Worm (Caenorhabditis elegans) whole organism, L4/young adult: ENCODE data around the gene srh-275.

ENCODE experiments used
- W03F9.2 ChIP-seq: fragments of 150-350 bp; optimal IDR thresholded peaks from 2 replicates; lab custom pipeline; 2014; ENCODE audit warnings: missing biosample characterization, missing genetic modification characterization
- dao-5 ChIP-seq: sonication (generic microtip); optimal IDR thresholded peaks from 2 replicates; lab custom pipeline; 2016; ENCODE audit warnings: missing genotype, missing genetic modification characterization, moderate library complexity, missing compliant biosample characterization
- him-1 ChIP-seq: sonication (generic microtip); optimal IDR thresholded peaks from 2 replicates; lab custom pipeline; 2016; ENCODE audit warnings: missing genotype, missing genetic modification reagents, missing genetic modification characterization, missing compliant biosample characterization

The srh-275 gene

DNA sequence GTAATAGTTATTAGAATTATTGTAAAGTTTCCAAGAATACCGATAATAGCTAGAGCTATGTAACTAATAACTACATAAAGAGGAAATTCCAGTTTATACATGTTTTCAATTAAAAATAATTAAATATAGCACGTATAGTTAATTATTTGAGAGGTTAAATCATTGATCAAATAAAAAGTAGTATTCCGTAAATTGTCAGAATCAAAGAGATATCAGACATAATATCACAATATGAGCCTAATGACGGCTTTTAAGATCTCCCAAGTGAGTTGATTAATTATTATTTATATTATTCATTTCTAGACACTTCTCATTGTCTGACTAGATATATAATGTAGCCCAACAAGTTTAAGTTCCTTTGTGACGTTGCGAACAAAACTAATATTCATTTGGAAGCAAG is 26.6 kb downstream of the srh-275 start, which contains the start of gene srsx-24:
srsx-24 (minus strand) TSS at position 101 of the 400 bp plus-strand sequence.
- no peak for TF ChIP-seq dao-5 (tag; lab: Kevin White, UChicago)
- no peak for TF ChIP-seq him-1
- TF ChIP-seq W03F9.2 = no peak

DNA sequence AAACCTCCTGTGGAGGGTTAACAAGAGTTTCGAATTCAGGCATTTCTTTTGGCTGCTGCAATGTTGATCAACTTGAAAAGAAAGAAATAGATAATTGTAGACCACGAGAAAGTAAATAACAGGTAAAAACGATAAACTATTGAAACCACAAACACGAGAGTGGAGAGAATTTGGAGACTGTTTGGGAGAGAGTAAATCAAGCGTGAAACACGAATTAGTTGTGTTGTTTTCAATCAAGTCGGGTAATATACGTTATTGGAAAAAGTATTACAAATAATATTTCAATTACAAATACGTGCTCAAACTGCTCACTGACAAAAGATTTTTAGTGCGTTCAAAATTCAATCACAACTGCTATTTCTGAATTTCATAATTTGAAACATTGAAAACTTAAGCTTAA is 28.2 kb downstream of the srh-275 start, which contains the start of gene C03G6.17:
C03G6.17 (minus strand) TSS at position 101 of the 400 bp plus-strand sequence.
- TF ChIP-seq dao-5 (tag; lab: Kevin White, UChicago) (no peak), W03F9.2 (no peak), him-1 (no peak)

DNA sequence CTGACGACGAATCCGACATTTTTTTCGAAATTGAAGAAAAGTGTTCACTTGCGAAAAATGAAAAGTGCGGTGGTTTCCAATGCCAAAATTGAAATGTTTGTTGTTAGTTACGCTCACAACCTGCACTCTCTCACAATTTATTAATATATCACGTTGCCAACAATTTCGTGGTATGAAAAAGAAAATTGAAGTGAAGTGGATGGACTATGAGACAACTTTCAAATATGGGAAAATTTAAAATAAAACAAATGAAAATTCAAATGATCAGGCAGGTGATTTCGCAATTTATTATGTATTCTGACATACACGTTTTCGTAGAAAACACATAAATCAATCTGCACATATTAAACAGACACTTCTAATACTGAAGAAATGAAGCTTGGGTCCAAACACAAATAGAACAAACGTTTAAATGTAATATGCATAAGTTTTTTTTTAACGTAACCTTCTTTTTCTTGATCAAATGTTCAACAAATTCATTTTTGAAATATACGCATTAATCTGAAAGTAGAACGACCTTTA is 33.3 kb downstream of the srh-275 start, which contains the start of gene srp-6:
srp-6 (minus strand) TSS at position 51 of the 522 bp plus-strand sequence.
- TF ChIP-seq W03F9.2 = no peak
- no peak for TF ChIP-seq him-1
- no peak for TF ChIP-seq dao-5 (tag; lab: Kevin White, UChicago)

DNA sequence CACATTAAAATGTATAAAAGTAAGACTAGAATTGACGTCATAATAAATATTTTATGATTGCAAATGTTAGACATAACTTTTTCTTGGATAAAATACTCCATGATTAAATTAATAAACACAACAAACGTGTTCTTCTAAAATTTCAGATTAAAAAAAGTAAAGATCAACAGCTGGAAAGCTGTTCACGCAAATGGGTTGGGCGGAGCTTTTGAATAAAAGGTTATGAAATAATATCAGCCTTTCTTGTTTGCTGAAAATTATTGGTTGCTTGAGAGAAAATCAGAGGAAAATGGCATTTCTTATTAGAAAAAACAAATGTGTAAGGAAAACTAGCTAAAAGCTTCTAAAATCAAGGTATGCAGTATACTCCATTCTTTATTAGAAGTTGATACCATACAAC is 35.0 kb downstream of the srh-275 start, which contains the start of gene C02H6.3:
C02H6.3 (minus strand) TSS at position 101 of the 400 bp plus-strand sequence.
- no peak for TF ChIP-seq W03F9.2
- TF ChIP-seq him-1 = no peak
- TF ChIP-seq dao-5 (tag; lab: Kevin White, UChicago) = no peak

DNA sequence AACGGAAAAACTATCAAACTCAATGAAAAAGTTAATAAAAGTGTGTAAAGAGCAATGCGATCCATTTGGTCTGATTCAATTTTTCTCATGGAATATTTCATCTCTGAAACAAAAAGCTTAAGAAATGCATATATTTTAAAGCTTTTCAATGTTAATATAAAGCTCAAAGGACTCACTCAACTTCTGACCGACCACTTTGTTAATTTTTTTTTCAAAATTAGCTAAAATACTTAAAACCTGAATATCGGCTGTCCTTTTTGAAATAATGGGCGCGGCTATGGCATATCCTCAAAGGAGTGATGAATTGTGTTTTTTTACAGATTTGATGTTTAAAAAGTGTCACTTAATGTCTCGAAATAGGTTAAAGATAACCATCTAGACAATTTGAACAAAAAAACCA is 37.0 kb downstream of the srh-275 start, which contains the start of gene C02H6.1:
C02H6.1 (minus strand) TSS at position 101 of the 400 bp plus-strand sequence.
- TF ChIP-seq W03F9.2 (no peak), dao-5 (tag; lab: Kevin White, UChicago) (no peak), him-1 (no peak)

DNA sequence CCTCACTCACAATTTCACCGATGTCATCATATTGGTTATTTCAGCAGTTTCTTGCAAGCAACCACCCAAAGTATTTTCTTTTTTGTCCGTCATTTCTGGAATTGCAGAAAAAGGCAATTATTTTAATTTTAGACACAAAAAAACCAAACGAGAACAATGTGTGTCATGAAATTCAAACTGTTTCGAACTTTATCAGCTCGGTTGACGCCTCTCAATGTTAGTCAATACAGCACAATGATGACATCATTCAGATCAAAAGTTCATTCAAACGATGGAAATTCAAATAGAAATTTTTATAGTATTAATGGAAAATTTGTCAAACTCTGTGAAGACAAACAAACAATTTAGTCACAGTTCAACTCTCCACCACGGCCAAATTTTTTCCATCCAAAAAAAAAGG is 39.1 kb downstream of the srh-275 start, which contains the start of gene fbxa-105:
fbxa-105 (minus strand) TSS at position 97 of the 400 bp plus-strand sequence.
- TF ChIP-seq him-1 (no peak), W03F9.2 (no peak), dao-5 (tag; lab: Kevin White, UChicago) (no peak)

DNA sequence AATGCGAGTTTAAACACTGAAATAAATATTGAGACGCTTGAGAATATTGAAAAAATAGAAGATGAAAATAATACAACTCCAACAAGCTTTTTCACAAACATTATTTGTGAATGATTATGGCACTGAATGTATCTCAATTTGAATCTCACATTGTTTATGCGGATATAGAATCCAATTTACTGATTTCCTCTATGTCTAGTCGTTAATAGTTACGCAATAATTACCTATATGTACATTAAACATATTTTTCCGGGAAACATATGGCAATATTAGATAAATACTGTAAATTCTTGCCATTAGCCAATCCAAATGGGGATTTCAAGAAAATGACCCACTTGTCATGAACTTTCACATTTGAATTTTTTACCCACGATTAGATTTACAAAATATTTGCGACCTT is 42.6 kb downstream of the srh-275 start, which contains the start of gene srx-9:
srx-9 (minus strand) TSS at position 101 of the 400 bp plus-strand sequence.
- TF ChIP-seq him-1 (no peak), W03F9.2 (no peak), dao-5 (tag; lab: Kevin White, UChicago) (no peak)

DNA sequence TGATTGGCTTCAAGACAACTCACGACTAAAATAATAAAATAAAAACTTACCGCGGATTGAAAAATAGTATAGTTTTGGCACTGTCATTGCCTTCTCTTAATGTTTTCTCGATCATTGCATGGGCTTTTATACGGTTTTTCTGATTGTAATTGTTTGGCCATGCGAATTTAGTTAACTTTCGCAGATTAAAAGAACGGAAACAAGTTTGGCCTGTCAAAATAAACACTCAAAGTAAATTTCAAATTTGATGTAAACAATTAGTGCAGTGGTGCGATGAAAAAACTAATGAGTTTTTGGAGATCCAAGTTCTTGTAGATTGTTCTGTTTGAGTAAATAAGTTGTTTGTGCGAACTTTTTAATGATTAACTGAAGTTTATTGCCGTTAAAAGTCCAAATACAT is 46.4 kb downstream of the srh-275 start, which contains the start of gene gst-41:
gst-41 (minus strand) TSS at position 101 of the 400 bp plus-strand sequence.
- TF ChIP-seq dao-5 (tag; lab: Kevin White, UChicago) = no peak
- TF ChIP-seq him-1 = no peak
- no peak for TF ChIP-seq W03F9.2

DNA sequence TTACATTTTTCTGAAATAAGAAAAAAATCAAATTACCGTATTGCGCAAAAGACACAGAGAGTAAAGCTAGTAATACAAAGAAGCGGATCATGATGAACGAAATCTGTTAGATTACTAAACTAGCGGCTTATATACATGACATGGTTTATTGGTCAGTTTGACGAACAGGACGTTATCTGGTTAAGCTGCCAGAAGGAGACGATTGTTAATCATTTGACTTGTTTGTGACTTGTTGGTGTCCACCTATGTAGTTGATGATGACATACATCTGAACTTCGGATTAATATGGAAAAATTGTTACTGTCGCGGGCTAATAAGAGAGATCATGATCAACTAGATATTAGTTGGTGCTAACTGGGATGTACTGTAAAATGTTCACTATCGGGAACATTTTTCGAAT is 47.3 kb downstream of the srh-275 start, which contains the start of gene cnc-9:
cnc-9 (minus strand) TSS at position 101 of the 400 bp plus-strand sequence.
- TF ChIP-seq him-1 = no peak
- TF ChIP-seq dao-5 (tag; lab: Kevin White, UChicago) = no peak
- no peak for TF ChIP-seq W03F9.2

DNA sequence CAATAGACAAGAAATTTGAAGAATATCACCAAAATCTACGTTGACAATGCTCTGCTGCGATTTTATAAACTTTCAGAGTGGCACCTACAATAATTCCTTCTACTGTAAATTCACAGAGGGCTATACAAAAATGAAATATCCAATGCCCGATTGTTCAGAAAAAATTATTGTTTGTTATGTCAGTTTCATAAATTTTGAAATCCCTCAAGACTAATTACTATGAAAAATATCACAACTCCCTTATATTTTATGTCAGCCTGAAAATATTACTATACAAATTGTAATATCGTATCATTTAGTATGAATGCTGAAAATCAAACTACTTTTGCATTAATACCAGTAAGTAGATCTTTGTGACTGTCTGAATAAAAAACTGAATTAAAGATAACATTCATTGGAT is 47.8 kb downstream of the srh-275 start, which contains the start of gene srx-60:
srx-60 (plus strand) TSS at position 301 of the 400 bp plus-strand sequence.
- TF ChIP-seq W03F9.2 (no peak), dao-5 (tag; lab: Kevin White, UChicago) (no peak), him-1 (no peak)

DNA sequence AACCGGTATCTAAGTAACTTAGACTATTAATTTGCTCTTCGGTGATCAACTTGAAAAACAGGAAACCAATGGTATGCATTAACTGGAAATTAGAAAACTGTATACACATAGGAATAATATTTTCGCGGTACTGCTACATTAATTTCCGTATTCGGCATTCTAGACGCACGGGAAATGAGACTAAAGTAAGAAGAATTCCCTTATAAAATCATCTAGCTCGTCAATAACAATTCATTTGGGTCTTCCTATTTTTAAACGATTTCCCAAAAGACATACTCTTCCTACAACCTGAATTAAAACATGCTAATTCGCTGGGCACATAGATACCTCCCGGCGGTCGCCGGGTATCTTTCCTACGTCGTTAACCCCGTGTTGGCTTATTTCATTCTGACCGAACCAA is 49.6 kb downstream of the srh-275 start, which contains the start of gene srj-13:
srj-13 (plus strand) TSS at position 301 of the 400 bp plus-strand sequence.
- no peak for TF ChIP-seq W03F9.2
- no peak for TF ChIP-seq him-1
- TF ChIP-seq dao-5 (tag; lab: Kevin White, UChicago) = no peak

DNA sequence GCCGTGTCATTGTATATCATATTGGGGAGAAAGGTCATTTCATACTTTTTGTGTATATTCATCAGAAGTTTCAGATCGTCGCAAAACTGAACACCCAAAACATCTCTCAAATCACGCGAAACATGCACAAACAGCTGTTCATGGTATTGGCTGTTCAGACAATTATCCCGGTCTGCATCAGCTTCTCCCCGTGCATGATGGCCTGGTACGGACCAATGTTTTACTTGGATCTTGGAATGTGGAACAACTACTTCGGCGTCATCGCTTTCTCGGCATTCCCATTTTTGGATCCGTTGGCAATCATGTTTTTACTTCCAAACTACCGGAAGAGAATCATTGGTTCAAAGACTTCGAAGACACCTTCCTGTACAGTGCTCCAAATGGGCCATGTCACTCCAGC is 50.7 kb downstream of the srh-275 start:
- no peak for TF ChIP-seq dao-5 (tag; lab: Kevin White, UChicago)
- no peak for TF ChIP-seq W03F9.2
- no peak for TF ChIP-seq him-1
